Worm (Caenorhabditis elegans) whole organism, L4 larva: ENCODE measurements around the gene unc-43.

ENCODE experiments used
- D1046.2 ChIP-seq: fragments of 200-800 bp; sonication (Bioruptor generic); IDR thresholded peaks from 2 replicates; pipeline ENCODE4 v1.3.6; 2022; ENCODE audit warnings: missing genetic modification characterization, missing compliant biosample characterization
- F10B5.3 ChIP-seq: sonication (generic microtip); optimal IDR thresholded peaks from 2 replicates; lab custom pipeline; 2016; ENCODE audit warnings: mild to moderate bottlenecking, missing genetic modification characterization, missing compliant biosample characterization
- F37D6.2 ChIP-seq: sonication (generic microtip); optimal IDR thresholded peaks from 2 replicates; lab custom pipeline; 2016; ENCODE audit warnings: mild to moderate bottlenecking, missing genetic modification characterization, missing compliant biosample characterization
- F49E8.2 ChIP-seq: sonication (generic microtip); optimal IDR thresholded peaks from 2 replicates; lab custom pipeline; 2016; ENCODE audit warnings: missing compliant biosample characterization, mild to moderate bottlenecking, missing genetic modification characterization, borderline replicate concordance
- T20F7.1 ChIP-seq: fragments of 200-800 bp; sonication (Bioruptor generic); optimal IDR thresholded peaks from 2 replicates; lab custom pipeline; 2018; ENCODE audit warnings: mild to moderate bottlenecking, missing genetic modification characterization, missing compliant biosample characterization
- T26A8.4 ChIP-seq: fragments of 200-800 bp; sonication (Bioruptor generic); IDR thresholded peaks from 2 replicates; pipeline ENCODE4 v1.3.6; 2022; ENCODE audit warnings: missing genetic modification characterization, missing compliant biosample characterization
- Y105C5A.15 ChIP-seq: fragments of 200-800 bp; sonication (Bioruptor generic); IDR thresholded peaks from 2 replicates; pipeline ENCODE4 v1.3.6; 2022; ENCODE audit warnings: missing genetic modification characterization, missing compliant biosample characterization
- ZK337.2 ChIP-seq: fragments of 200-800 bp; sonication (Bioruptor generic); IDR thresholded peaks from 2 replicates; pipeline ENCODE4 v1.3.6; 2022; ENCODE audit warnings: missing genetic modification reagents, missing genetic modification characterization, missing compliant biosample characterization
- aha-1 ChIP-seq: fragments of 150-350 bp; peaks from one replicate; lab custom pipeline; 2014; ENCODE audit warnings: missing biosample characterization, missing genetic modification characterization
- ceh-28 ChIP-seq: fragments of 150-350 bp; optimal IDR thresholded peaks from 2 replicates; lab custom pipeline; 2014; ENCODE audit warnings: missing biosample characterization, missing genetic modification reagents, missing genetic modification characterization
- ces-1 ChIP-seq: fragments of 150-350 bp; sonication (generic microtip); optimal IDR thresholded peaks from 4 replicates; lab custom pipeline; 2014; ENCODE audit warnings: missing biosample characterization, missing genetic modification reagents, missing genetic modification characterization
- ctbp-1 ChIP-seq: fragments of 200-800 bp; sonication (Bioruptor generic); IDR thresholded peaks from 2 replicates; pipeline ENCODE4 v1.3.6; 2022; ENCODE audit warnings: missing genetic modification reagents, missing genetic modification characterization, missing compliant biosample characterization
- daf-16 ChIP-seq, 3 experiments: sonication (generic microtip); optimal IDR thresholded peaks; 2 replicates each; lab custom pipeline; 2016 to 2017; ENCODE audit warnings: missing genetic modification characterization in 3 of 3, missing genetic modification reagents in 3 of 3, mild to moderate bottlenecking in 2 of 3, missing compliant biosample characterization in 2 of 3, missing biosample characterization in 1 of 3, moderate library complexity in 1 of 3
- daf-19 ChIP-seq: fragments of 200-800 bp; sonication (Bioruptor generic); conservative IDR thresholded peaks from 2 replicates; pipeline ENCODE4 v1.3.6; 2022; ENCODE audit warnings: missing genetic modification characterization, missing compliant biosample characterization
- daf-8 ChIP-seq: fragments of 200-800 bp; sonication (Bioruptor generic); IDR thresholded peaks from 2 replicates; pipeline ENCODE4 v1.3.6; 2022; ENCODE audit warnings: missing genetic modification characterization, missing compliant biosample characterization
- dmd-6 ChIP-seq: fragments of 200-800 bp; sonication (Bioruptor generic); IDR thresholded peaks from 2 replicates; pipeline ENCODE4 v1.3.6; 2022; ENCODE audit warnings: missing genetic modification reagents, missing genetic modification characterization, missing compliant biosample characterization
- dmd-9 ChIP-seq: fragments of 200-800 bp; sonication (Bioruptor generic); IDR thresholded peaks from 2 replicates; pipeline ENCODE4 v1.3.6; 2022; ENCODE audit warnings: missing genetic modification reagents, missing genetic modification characterization, missing compliant biosample characterization
- duxl-1 ChIP-seq: sonication (generic microtip); optimal IDR thresholded peaks from 2 replicates; lab custom pipeline; 2016; ENCODE audit warnings: mild to moderate bottlenecking, missing genetic modification characterization, moderate library complexity, missing compliant biosample characterization; ENCODE audit not compliant: poor library complexity
- dve-1 ChIP-seq: sonication (generic microtip); optimal IDR thresholded peaks from 2 replicates; lab custom pipeline; 2017; ENCODE audit warnings: antibody characterized with exemption, mild to moderate bottlenecking, missing genetic modification characterization, missing compliant biosample characterization; ENCODE audit not compliant: insufficient read depth
- egl-43 ChIP-seq: fragments of 200-800 bp; sonication (Bioruptor generic); IDR thresholded peaks from 2 replicates; pipeline ENCODE4 v1.3.6; 2022; ENCODE audit warnings: missing genetic modification reagents, missing genetic modification characterization, missing compliant biosample characterization
- gei-8 ChIP-seq: fragments of 200-800 bp; sonication (Bioruptor generic); optimal IDR thresholded peaks from 2 replicates; lab custom pipeline; 2018; ENCODE audit warnings: mild to moderate bottlenecking, missing genetic modification characterization, missing compliant biosample characterization
- hlh-30 ChIP-seq: sonication (generic microtip); optimal IDR thresholded peaks from 2 replicates; lab custom pipeline; 2017; ENCODE audit warnings: antibody characterized with exemption, mild to moderate bottlenecking, missing genetic modification characterization, missing compliant biosample characterization; ENCODE audit not compliant: insufficient read depth
- hmg-1.1 ChIP-seq: fragments of 200-800 bp; sonication (Bioruptor generic); IDR thresholded peaks from 2 replicates; pipeline ENCODE4 v1.3.6; 2022; ENCODE audit warnings: missing genetic modification reagents, missing genetic modification characterization, missing compliant biosample characterization
- jun-1 ChIP-seq: fragments of 150-350 bp; optimal IDR thresholded peaks from 2 replicates; lab custom pipeline; 2014; ENCODE audit warnings: missing biosample characterization, missing genetic modification reagents, missing genetic modification characterization
- lim-7 ChIP-seq: fragments of 200-800 bp; sonication (Bioruptor generic); IDR thresholded peaks from 2 replicates; pipeline ENCODE4 v1.3.6; 2022; ENCODE audit warnings: missing genetic modification characterization, missing compliant biosample characterization
- lin-29 ChIP-seq: fragments of 200-800 bp; sonication (Bioruptor generic); IDR thresholded peaks from 2 replicates; pipeline ENCODE4 v1.3.6; 2022; ENCODE audit warnings: missing genetic modification reagents, missing genetic modification characterization, missing compliant biosample characterization
- lin-38 ChIP-seq: fragments of 200-800 bp; sonication (Bioruptor generic); IDR thresholded peaks from 2 replicates; pipeline ENCODE4 v1.3.6; 2022; ENCODE audit warnings: missing genetic modification reagents, missing genetic modification characterization, missing compliant biosample characterization
- madf-5 ChIP-seq, 2 experiments: fragments of 200-800 bp; sonication (Bioruptor generic); IDR thresholded peaks; 2 replicates each; pipeline ENCODE4 v1.3.6; 2022; ENCODE audit warnings: missing compliant biosample characterization in 2 of 2, missing genetic modification characterization in 2 of 2
- madf-9 ChIP-seq: fragments of 200-800 bp; sonication (Bioruptor generic); conservative IDR thresholded peaks from 2 replicates; pipeline ENCODE4 v1.3.6; 2022; ENCODE audit warnings: missing genetic modification reagents, missing genetic modification characterization, missing compliant biosample characterization
- mep-1 ChIP-seq: fragments of 150-350 bp; sonication (generic microtip); optimal IDR thresholded peaks from 3 replicates; lab custom pipeline; 2014; ENCODE audit warnings: missing biosample characterization, missing genetic modification characterization
- mes-2 ChIP-seq: sonication (generic microtip); optimal IDR thresholded peaks from 2 replicates; lab custom pipeline; 2016; ENCODE audit warnings: missing genotype, mild to moderate bottlenecking, missing genetic modification characterization, missing compliant biosample characterization; ENCODE audit not compliant: poor library complexity, severe bottlenecking
- mxl-3 ChIP-seq: fragments of 200-800 bp; sonication (Bioruptor generic); optimal IDR thresholded peaks from 2 replicates; lab custom pipeline; 2018; ENCODE audit warnings: mild to moderate bottlenecking, missing genetic modification characterization, missing compliant biosample characterization
- nhr-10 ChIP-seq: fragments of 150-350 bp; optimal IDR thresholded peaks from 2 replicates; lab custom pipeline; 2014; ENCODE audit warnings: missing biosample characterization, missing genetic modification characterization
- nhr-102 ChIP-seq: sonication (generic microtip); optimal IDR thresholded peaks from 2 replicates; lab custom pipeline; 2016; ENCODE audit warnings: mild to moderate bottlenecking, missing genetic modification characterization, moderate library complexity, missing compliant biosample characterization
- nhr-11 ChIP-seq: fragments of 150-350 bp; optimal IDR thresholded peaks from 2 replicates; lab custom pipeline; 2014; ENCODE audit warnings: missing biosample characterization, missing genetic modification characterization
- nhr-237 ChIP-seq: sonication (generic microtip); optimal IDR thresholded peaks from 2 replicates; lab custom pipeline; 2017; ENCODE audit warnings: missing biosample characterization, missing genetic modification characterization
- nhr-25 ChIP-seq: sonication (generic microtip); optimal IDR thresholded peaks from 2 replicates; lab custom pipeline; 2017; ENCODE audit warnings: missing genetic modification characterization, mild to moderate bottlenecking, missing compliant biosample characterization, antibody characterized with exemption, moderate library complexity, borderline replicate concordance; ENCODE audit not compliant: insufficient read depth
- nhr-28 ChIP-seq: fragments of 150-350 bp; optimal IDR thresholded peaks from 2 replicates; lab custom pipeline; 2014; ENCODE audit warnings: missing biosample characterization, missing genetic modification characterization
- nhr-41 ChIP-seq: fragments of 200-800 bp; sonication (Bioruptor generic); IDR thresholded peaks from 2 replicates; pipeline ENCODE4 v1.3.6; 2022; ENCODE audit warnings: missing genetic modification reagents, missing genetic modification characterization, missing compliant biosample characterization
- nhr-6 ChIP-seq: fragments of 150-350 bp; optimal IDR thresholded peaks from 2 replicates; lab custom pipeline; 2014; ENCODE audit warnings: missing biosample characterization, missing genetic modification characterization
- sdz-12 ChIP-seq: fragments of 200-800 bp; sonication (Bioruptor generic); optimal IDR thresholded peaks from 2 replicates; lab custom pipeline; 2018; ENCODE audit warnings: mild to moderate bottlenecking, missing genetic modification characterization, missing compliant biosample characterization
- skn-1 ChIP-seq: fragments of 150-350 bp; optimal IDR thresholded peaks from 2 replicates; lab custom pipeline; 2014; ENCODE audit warnings: missing biosample characterization, missing genetic modification characterization
- spr-3 ChIP-seq: fragments of 200-800 bp; sonication (Bioruptor generic); optimal IDR thresholded peaks from 2 replicates; lab custom pipeline; 2018; ENCODE audit warnings: mild to moderate bottlenecking, missing genetic modification characterization, missing compliant biosample characterization
- unc-39 ChIP-seq: sonication (generic microtip); optimal IDR thresholded peaks from 2 replicates; lab custom pipeline; 2017; ENCODE audit warnings: missing biosample characterization, missing genetic modification characterization
- vab-7 ChIP-seq: fragments of 200-800 bp; sonication (Bioruptor generic); IDR thresholded peaks from 2 replicates; pipeline ENCODE4 v1.3.6; 2022; ENCODE audit warnings: missing genetic modification reagents, missing genetic modification characterization, missing compliant biosample characterization
- zfp-2 ChIP-seq: sonication (generic microtip); optimal IDR thresholded peaks from 2 replicates; lab custom pipeline; 2016; ENCODE audit warnings: mild to moderate bottlenecking, missing genetic modification characterization, missing compliant biosample characterization

The unc-43 gene

ce11 chrIV:10366018-10366417 lies 16.0 kb upstream of the unc-43 start, which contains the start of gene sir-2.1 (continued):
- peak; percentile 58 for TF ChIP-seq dve-1 (tag; lab: Kevin White, UChicago)
- peak; percentile 54 for TF ChIP-seq hlh-30 (tag; lab: Kevin White, UChicago)
- peak; percentile 50 for TF ChIP-seq mep-1 (tag; lab: Kevin White, UChicago)
- peak; percentile 57 for TF ChIP-seq F10B5.3 (tag; lab: Kevin White, UChicago)
- TF ChIP-seq unc-39 (tag; lab: Kevin White, UChicago) = no peak
- TF ChIP-seq dmd-6 (GFP tag; lab: Robert Waterston, UW) = no peak
- no peak for TF ChIP-seq nhr-11 (tag; lab: Kevin White, UChicago)
- no peak for TF ChIP-seq nhr-237 (tag; lab: Kevin White, UChicago)
- TF ChIP-seq jun-1 (tag; lab: Kevin White, UChicago) = peak; percentile 21
- no peak for TF ChIP-seq daf-19 (GFP tag; lab: Robert Waterston, UW)
- TF ChIP-seq lin-29 = no peak
- no peak for TF ChIP-seq nhr-28 (tag; lab: Kevin White, UChicago)
- TF ChIP-seq duxl-1 = no peak
- TF ChIP-seq ctbp-1 (GFP tag; lab: Robert Waterston, UW) = no peak
- TF ChIP-seq ZK337.2 (GFP tag; lab: Robert Waterston, UW) = no peak
- no peak for TF ChIP-seq nhr-41 (GFP tag; lab: Robert Waterston, UW)
- TF ChIP-seq daf-16 (GFP tag; optimal IDR thresholded peaks at IDR 0.05; lab: Kevin White, UChicago) = no peak
- peak; percentile 21 for TF ChIP-seq daf-16 (tag; optimal IDR thresholded peaks at IDR 0.05; lab: Kevin White, UChicago)
- no peak for TF ChIP-seq sdz-12 (GFP tag; lab: Kevin White, UChicago)
- TF ChIP-seq aha-1 (tag; lab: Kevin White, UChicago) = no peak
- TF ChIP-seq madf-9 (GFP tag; lab: Robert Waterston, UW) = no peak
- no peak for TF ChIP-seq dmd-9 (GFP tag; lab: Robert Waterston, UW)
- peak; percentile 57; the same call in 1 of the 2 replicates for TF ChIP-seq hmg-1.1 (GFP tag; lab: Robert Waterston, UW)
- TF ChIP-seq vab-7 (GFP tag; lab: Robert Waterston, UW) = no peak
- no peak for TF ChIP-seq F49E8.2 (tag; lab: Kevin White, UChicago)
- no peak for TF ChIP-seq mxl-3 (GFP tag; lab: Kevin White, UChicago)
- TF ChIP-seq egl-43 = no peak
- no peak for TF ChIP-seq lim-7 (GFP tag; lab: Robert Waterston, UW)
- TF ChIP-seq spr-3 (GFP tag; lab: Kevin White, UChicago) = peak; percentile 5
- TF ChIP-seq nhr-10 (tag; lab: Kevin White, UChicago) = no peak
- TF ChIP-seq nhr-25 (tag; lab: Kevin White, UChicago) = no peak
- peak; percentile 26; the same call in 1 of the 2 replicates for TF ChIP-seq T26A8.4 (GFP tag; lab: Robert Waterston, UW)
- TF ChIP-seq daf-8 (GFP tag; lab: Robert Waterston, UW) = no peak
- TF ChIP-seq ces-1 (GFP tag; lab: Kevin White, UChicago) = no peak
- no peak for TF ChIP-seq ceh-28 (tag; lab: Kevin White, UChicago)
- no peak for TF ChIP-seq skn-1 (tag; lab: Kevin White, UChicago)
- TF ChIP-seq Y105C5A.15 = no peak
- TF ChIP-seq mes-2 = peak; percentile 71
- no peak for TF ChIP-seq D1046.2
- TF ChIP-seq F37D6.2 (tag; lab: Kevin White, UChicago) = no peak
- TF ChIP-seq T20F7.1 = peak; percentile 65
- no peak for TF ChIP-seq gei-8
- peak; percentile 23 for TF ChIP-seq nhr-102
- TF ChIP-seq madf-5 (GFP tag; IDR thresholded peaks at IDR 0.05; lab: Robert Waterston, UW) = no peak
- no peak for TF ChIP-seq nhr-6 (tag; lab: Kevin White, UChicago)
- TF ChIP-seq lin-38 (GFP tag; lab: Robert Waterston, UW) = peak; percentile 53
- no peak for TF ChIP-seq zfp-2 (tag; lab: Kevin White, UChicago)
- TF ChIP-seq, all 104 proteins: peak for 18
